Fruit fly (Drosophila melanogaster): Measurements from ENCODE around the gene CG34355.

CG34355 gene

DNA sequence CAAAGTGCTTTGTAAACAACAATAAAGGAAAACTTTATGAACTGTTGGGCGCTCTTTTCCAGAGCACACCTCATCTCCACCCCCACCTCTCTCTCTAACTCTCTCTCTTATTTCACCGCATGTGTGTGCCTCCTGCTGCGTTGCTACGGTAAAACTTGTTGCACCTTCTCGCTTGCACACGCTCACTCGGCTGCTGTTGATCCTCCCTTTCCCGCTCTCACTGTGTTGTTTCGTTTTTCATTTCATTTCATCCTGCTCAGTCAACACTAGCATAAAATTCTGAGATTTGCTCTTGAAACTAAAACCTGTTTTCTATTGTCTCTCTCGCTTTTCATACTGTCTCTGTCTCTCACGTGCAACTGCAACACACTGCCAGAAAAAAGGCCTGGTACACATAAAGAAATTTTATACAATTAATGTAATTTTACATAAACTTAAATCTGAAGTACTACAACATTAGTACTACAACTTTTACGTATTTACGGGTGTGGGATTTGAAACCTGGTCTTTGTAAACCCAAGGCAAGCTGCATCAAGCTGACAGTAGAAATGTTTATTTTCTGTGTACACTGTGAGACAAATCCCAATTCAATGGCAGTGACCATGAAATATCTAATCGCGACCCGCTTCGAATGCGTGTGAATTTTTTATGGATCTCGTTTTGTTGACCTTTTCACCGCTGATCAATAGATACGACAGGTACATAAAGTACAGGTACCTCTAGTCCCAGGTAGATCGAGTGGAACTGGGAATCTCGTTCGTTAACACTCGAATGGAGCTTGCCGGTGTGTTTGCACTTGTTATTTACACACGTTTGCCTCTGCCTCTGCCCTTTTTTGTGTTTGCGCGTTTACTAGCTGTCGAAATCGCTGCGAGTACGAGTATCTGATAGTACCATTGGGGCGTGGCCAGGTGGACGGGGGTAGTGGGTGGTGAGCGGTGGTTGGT is 20.9 kb upstream of the CG34355 start (continued):
- peak; percentile 76 for TF ChIP-seq CG18619 (GFP tag; optimal IDR thresholded peaks at IDR 0.05)
- peak; percentile 32 for TF ChIP-seq CG17186 (GFP tag; optimal IDR thresholded peaks at IDR 0.05)
- peak; percentile 65 for TF ChIP-seq CG6654 (GFP tag; optimal IDR thresholded peaks at IDR 0.05)
- TF ChIP-seq CG8924 (tag; optimal IDR thresholded peaks at IDR 0.05), result peak; percentile 92
- TF ChIP-seq CG7556 (GFP tag; optimal IDR thresholded peaks at IDR 0.05), result peak; percentile 87
- peak; percentile 84 for TF ChIP-seq Usf (GFP tag; optimal IDR thresholded peaks at IDR 0.05)
- peak; percentile 78 for TF ChIP-seq Meics (GFP tag; optimal IDR thresholded peaks at IDR 0.05)
- peak; percentile 49 for TF ChIP-seq CG2116 (GFP tag; optimal IDR thresholded peaks at IDR 0.05)
- TF ChIP-seq Ets65A (GFP tag), result peak; percentile 99
- peak; percentile 55 for TF ChIP-seq kah (GFP tag; optimal IDR thresholded peaks at IDR 0.05)
- TF ChIP-seq aop (GFP tag; IDR thresholded peaks at IDR 0.05), result peak; percentile 27; the same call in 1 of the 2 replicates
- peak; percentile 89 for TF ChIP-seq CG1529 (GFP tag; optimal IDR thresholded peaks at IDR 0.05)
- TF ChIP-seq Hr78 (GFP tag; optimal IDR thresholded peaks at IDR 0.05), result peak in 1 of 2 experiments; percentile 97
- peak; percentile 95 for TF ChIP-seq az2 (GFP tag; optimal IDR thresholded peaks at IDR 0.05)
- peak; percentile 43 for TF ChIP-seq CG6854 (GFP tag; optimal IDR thresholded peaks at IDR 0.05)
- TF ChIP-seq dimm (GFP tag; IDR thresholded peaks at IDR 0.05), result peak; percentile 56
- peak; percentile 63 for TF ChIP-seq pros (GFP tag; optimal IDR thresholded peaks at IDR 0.05)
- TF ChIP-seq Dbx (GFP tag; IDR thresholded peaks at IDR 0.05), result peak; percentile 66; the same call in 1 of the 3 replicates
- peak; percentile 29 for TF ChIP-seq MESR4 (GFP tag; optimal IDR thresholded peaks at IDR 0.05)
- TF ChIP-seq CG12236 (GFP tag; optimal IDR thresholded peaks at IDR 0.05), result peak; percentile 77
- peak; percentile 68 to 84 for TF ChIP-seq dpn (GFP tag; optimal IDR thresholded peaks at IDR 0.05)
- TF ChIP-seq E2f2 (GFP tag; IDR thresholded peaks at IDR 0.05), result peak; percentile 59; the same call in 1 of the 2 replicates
- TF ChIP-seq CG9437 (GFP tag; optimal IDR thresholded peaks at IDR 0.05), result peak; percentile 83
- TF ChIP-seq zfh2 (GFP tag; optimal IDR thresholded peaks at IDR 0.05), result no peak
- peak; percentile 90 for TF ChIP-seq CG11504 (tag; optimal IDR thresholded peaks at IDR 0.05)
- TF ChIP-seq Sin3A (optimal IDR thresholded peaks at IDR 0.05), result no peak
- peak; percentile 66; the same call in 1 of the 2 replicates for TF ChIP-seq CG32767 (GFP tag; IDR thresholded peaks at IDR 0.05)
- peak; percentile 73 for TF ChIP-seq CG14441 (GFP tag; IDR thresholded peaks at IDR 0.05)
- TF ChIP-seq ap (GFP tag; IDR thresholded peaks at IDR 0.05), result peak; percentile 49
- peak; percentile 78 for TF ChIP-seq jumu (GFP tag; optimal IDR thresholded peaks at IDR 0.05)
- TF ChIP-seq Camta (GFP tag; optimal IDR thresholded peaks at IDR 0.05), result peak; percentile 85
- peak; percentile 36 for TF ChIP-seq cg (GFP tag; optimal IDR thresholded peaks at IDR 0.05)
- TF ChIP-seq Lpt (GFP tag; optimal IDR thresholded peaks at IDR 0.05), result no peak
- peak; percentile 73 for TF ChIP-seq ranshi (GFP tag; IDR thresholded peaks at IDR 0.05)
- peak; percentile 83 for TF ChIP-seq CG7357 (GFP tag; IDR thresholded peaks at IDR 0.05)
- TF ChIP-seq lov (optimal IDR thresholded peaks at IDR 0.05), result no peak
- TF ChIP-seq lov (GFP tag; IDR thresholded peaks at IDR 0.05), result peak; percentile 89
- peak; percentile 70 for TF ChIP-seq en (GFP tag; optimal IDR thresholded peaks at IDR 0.05)
- TF ChIP-seq jing (GFP tag; optimal IDR thresholded peaks at IDR 0.05), result peak; percentile 89
- peak; percentile 39 for TF ChIP-seq YL-1 (GFP tag; optimal IDR thresholded peaks at IDR 0.05)
- TF ChIP-seq run (tag; optimal IDR thresholded peaks at IDR 0.05), result peak; percentile 70
- TF ChIP-seq so (GFP tag; IDR thresholded peaks at IDR 0.05), result 0 out of 3 replicates have a peak, but pooled peaks have one; percentile 28
- no peak for TF ChIP-seq hkb (optimal IDR thresholded peaks at IDR 0.05)
- peak; percentile 80 for TF ChIP-seq hkb (GFP tag; IDR thresholded peaks at IDR 0.05)
- TF ChIP-seq mirr (GFP tag; optimal IDR thresholded peaks at IDR 0.05), result peak; percentile 98
- TF ChIP-seq CG18011 (GFP tag; optimal IDR thresholded peaks at IDR 0.05), result peak; percentile 52
- peak; percentile 93 for TF ChIP-seq CG15601 (tag; optimal IDR thresholded peaks at IDR 0.05)
- TF ChIP-seq CG10274 (GFP tag; optimal IDR thresholded peaks at IDR 0.05), result peak; percentile 44
- peak; percentile 17 for TF ChIP-seq fd3F (GFP tag; optimal IDR thresholded peaks at IDR 0.05)

Data from whole organism, embryonic.